Fruit fly (Drosophila melanogaster) whole organism, adult: Measurements from ENCODE around the gene CG31789.

ENCODE experiments used
- CG14711 ChIP-seq: fragments of 200-800 bp; sonication (Bioruptor generic); optimal IDR thresholded peaks from 2 replicates; lab custom pipeline; 2018; ENCODE audit warnings: missing biosample characterization, mild to moderate bottlenecking, missing genetic modification characterization, moderate library complexity
- CG7101 ChIP-seq: fragments of 200-800 bp; sonication (Bioruptor generic); optimal IDR thresholded peaks from 2 replicates; lab custom pipeline; 2018; ENCODE audit warnings: missing biosample characterization, mild to moderate bottlenecking, missing genetic modification characterization, moderate library complexity
- Clk ChIP-seq: fragments of 200-800 bp; sonication (Bioruptor generic); optimal IDR thresholded peaks from 2 replicates; lab custom pipeline; 2017; ENCODE audit warnings: missing biosample characterization, missing genetic modification characterization
- bab1 ChIP-seq: fragments of 200-800 bp; sonication (Bioruptor generic); optimal IDR thresholded peaks from 3 replicates; lab custom pipeline; 2019; ENCODE audit warnings: missing biosample characterization, mild to moderate bottlenecking, missing genetic modification characterization, moderate library complexity

DNA sequence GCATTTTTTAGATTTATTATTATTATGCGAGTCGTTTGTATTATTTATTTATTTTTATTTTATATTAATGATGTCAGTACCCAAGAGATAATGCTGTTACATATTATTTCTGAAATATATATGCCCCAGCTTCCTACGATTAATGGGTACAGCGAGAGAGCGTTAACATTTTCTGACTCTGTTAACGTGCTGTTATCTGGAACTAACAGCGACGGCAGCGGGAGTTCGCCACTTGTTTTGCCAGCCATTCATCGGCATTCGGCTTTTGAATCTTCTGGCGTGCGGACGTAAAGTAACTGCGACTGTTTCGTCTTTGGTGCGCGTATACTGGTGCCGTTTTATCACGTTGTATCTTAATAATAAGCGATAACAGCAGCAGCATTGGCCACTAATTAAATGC lies 11.3 kb downstream of the CG31789 start, which contains the start of gene MESR3:
- TF ChIP-seq Clk (GFP tag; lab: Kevin White, UChicago) (no peak), CG7101 (tag; lab: Kevin White, UChicago) (peak; percentile 56), bab1 (GFP tag; lab: Kevin White, UChicago) (peak; percentile 71), CG14711 (tag; lab: Kevin White, UChicago) (peak; percentile 67)
